Fruit fly (Drosophila melanogaster): Measurements from ENCODE around the gene Srp14.

Srp14 gene

dm6 chr3R:20546662-20547620 is 33.0 kb upstream of the Srp14 start:
- TF ChIP-seq rn (GFP tag; IDR thresholded peaks at IDR 0.05) = no peak
- TF ChIP-seq CG4496 (GFP tag; IDR thresholded peaks at IDR 0.05) = 0 out of 3 replicates have a peak, but pooled peaks have one; percentile 6
- TF ChIP-seq CG14655 (GFP tag; optimal IDR thresholded peaks at IDR 0.05) = peak; percentile 18
- TF ChIP-seq Pif1A (GFP tag; optimal IDR thresholded peaks at IDR 0.05) = peak; percentile 17
- no peak for TF ChIP-seq Snoo (tag; optimal IDR thresholded peaks at IDR 0.05)
- 0 out of 3 replicates have a peak, but pooled peaks have one; percentile 20 for TF ChIP-seq fd96Ca (GFP tag; IDR thresholded peaks at IDR 0.05)

- no peak for TF ChIP-seq CG8159 (tag; optimal IDR thresholded peaks at IDR 0.05)
- no peak for TF ChIP-seq CG17806 (tag; optimal IDR thresholded peaks at IDR 0.05)
- TF ChIP-seq CG15710 (tag; optimal IDR thresholded peaks at IDR 0.05) = peak; percentile 42
- TF ChIP-seq CG34367 (tag; optimal IDR thresholded peaks at IDR 0.05) = no peak
- TF ChIP-seq CG8301 (tag; optimal IDR thresholded peaks at IDR 0.05) = no peak
- TF ChIP-seq D1 (tag; optimal IDR thresholded peaks at IDR 0.05) = no peak
- peak; percentile 70 for TF ChIP-seq gl (tag; optimal IDR thresholded peaks at IDR 0.05)
- TF ChIP-seq EcR (GFP tag; optimal IDR thresholded peaks at IDR 0.05) = peak; percentile 17
- TF ChIP-seq fd96Ca (GFP tag; IDR thresholded peaks at IDR 0.05) = 0 out of 3 replicates have a peak, but pooled peaks have one; percentile 48
- TF ChIP-seq Pif1B (GFP tag; optimal IDR thresholded peaks at IDR 0.05) = no peak
- peak; percentile 42; the same call in 1 of the 2 replicates for TF ChIP-seq CG12605 (GFP tag; IDR thresholded peaks at IDR 0.05)
- TF ChIP-seq CG13204 (GFP tag; optimal IDR thresholded peaks at IDR 0.05) = peak; percentile 62
- no peak for TF ChIP-seq CG9948 (tag; optimal IDR thresholded peaks at IDR 0.05)
- TF ChIP-seq Pif1A (GFP tag; optimal IDR thresholded peaks at IDR 0.05) = no peak
- TF ChIP-seq Ets98B (GFP tag; IDR thresholded peaks at IDR 0.05) = no peak
- TF ChIP-seq Snoo (tag; optimal IDR thresholded peaks at IDR 0.05) = no peak
- peak; percentile 66 for TF ChIP-seq CG4496 (GFP tag; IDR thresholded peaks at IDR 0.05)
These were observed 32.2 kb upstream of the Srp14 start for dm6 chr3R:20547758-20548157.

- TF ChIP-seq fd96Ca (GFP tag; IDR thresholded peaks at IDR 0.05) (no peak), CG12605 (GFP tag; IDR thresholded peaks at IDR 0.05) (no peak), Pif1A (GFP tag; optimal IDR thresholded peaks at IDR 0.05) (no peak), CG4496 (GFP tag; IDR thresholded peaks at IDR 0.05) (no peak), CG34367 (tag; optimal IDR thresholded peaks at IDR 0.05) (no peak)
These were observed 31.7 kb upstream of the Srp14 start for dm6 chr3R:20548255-20548654.

- TF ChIP-seq EcR (GFP tag; optimal IDR thresholded peaks at IDR 0.05) = peak; percentile 86
- 0 out of 2 replicates have a peak, but pooled peaks have one; percentile 36 for TF ChIP-seq CG32121 (GFP tag; IDR thresholded peaks at IDR 0.05)
- peak; percentile 55; the same call in 2 of the 3 replicates for TF ChIP-seq fd96Ca (GFP tag; IDR thresholded peaks at IDR 0.05)
- peak; percentile 60 for TF ChIP-seq Ets98B (GFP tag; IDR thresholded peaks at IDR 0.05)
- TF ChIP-seq CG14655 (GFP tag; optimal IDR thresholded peaks at IDR 0.05) = no peak
- no peak for TF ChIP-seq rn (GFP tag; IDR thresholded peaks at IDR 0.05)
- TF ChIP-seq CG8301 (tag; optimal IDR thresholded peaks at IDR 0.05) = no peak
- no peak for TF ChIP-seq gl (tag; optimal IDR thresholded peaks at IDR 0.05)
- TF ChIP-seq CG12605 (GFP tag; IDR thresholded peaks at IDR 0.05) = 0 out of 2 replicates have a peak, but pooled peaks have one; percentile 22
- TF ChIP-seq CG4496 (GFP tag; IDR thresholded peaks at IDR 0.05) = 0 out of 3 replicates have a peak, but pooled peaks have one; percentile 31
These were observed 30.7 kb upstream of the Srp14 start for dm6 chr3R:20549017-20549854.

dm6 chr3R:20549855-20550603 is 29.9 kb upstream of the Srp14 start:
- TF ChIP-seq Pif1A (GFP tag; optimal IDR thresholded peaks at IDR 0.05) (peak; percentile 85), CG34367 (tag; optimal IDR thresholded peaks at IDR 0.05) (peak; percentile 79), rn (GFP tag; IDR thresholded peaks at IDR 0.05) (peak; percentile 45; the same call in 1 of the 2 replicates), CG32121 (GFP tag; IDR thresholded peaks at IDR 0.05) (peak; percentile 85), CG17806 (tag; optimal IDR thresholded peaks at IDR 0.05) (peak; percentile 87), EcR (GFP tag; optimal IDR thresholded peaks at IDR 0.05) (peak; percentile 76), Snoo (tag; optimal IDR thresholded peaks at IDR 0.05) (peak; percentile 86), CG13204 (GFP tag; optimal IDR thresholded peaks at IDR 0.05) (peak; percentile 60), fd96Ca (GFP tag; IDR thresholded peaks at IDR 0.05) (peak; percentile 87), D1 (tag; optimal IDR thresholded peaks at IDR 0.05) (no peak), CG12605 (GFP tag; IDR thresholded peaks at IDR 0.05) (peak; percentile 73), CG14655 (GFP tag; optimal IDR thresholded peaks at IDR 0.05) (peak; percentile 90), CG10348 (GFP tag; IDR thresholded peaks at IDR 0.05) (no peak), CG8159 (tag; optimal IDR thresholded peaks at IDR 0.05) (peak; percentile 93), CG4496 (GFP tag; IDR thresholded peaks at IDR 0.05) (peak; percentile 91), gl (tag; optimal IDR thresholded peaks at IDR 0.05) (peak; percentile 61), Pif1B (GFP tag; optimal IDR thresholded peaks at IDR 0.05) (peak; percentile 86), CG9948 (tag; optimal IDR thresholded peaks at IDR 0.05) (peak; percentile 88), Ets98B (GFP tag; IDR thresholded peaks at IDR 0.05) (peak; percentile 74; the same call in 1 of the 2 replicates), CG15710 (tag; optimal IDR thresholded peaks at IDR 0.05) (peak; percentile 91), CG8301 (tag; optimal IDR thresholded peaks at IDR 0.05) (peak; percentile 79)

Data from whole organism, pupa.